Worm (Caenorhabditis elegans) whole organism, L4/young adult: ENCODE measurements around the gene F11D11.22.

Source experiments
- W03F9.2 ChIP-seq: fragments of 150-350 bp; optimal IDR thresholded peaks from 2 replicates; lab custom pipeline; 2014; ENCODE audit warnings: missing biosample characterization, missing genetic modification characterization
- dao-5 ChIP-seq: sonication (generic microtip); optimal IDR thresholded peaks from 2 replicates; lab custom pipeline; 2016; ENCODE audit warnings: missing genotype, missing genetic modification characterization, moderate library complexity, missing compliant biosample characterization
- him-1 ChIP-seq: sonication (generic microtip); optimal IDR thresholded peaks from 2 replicates; lab custom pipeline; 2016; ENCODE audit warnings: missing genotype, missing genetic modification reagents, missing genetic modification characterization, missing compliant biosample characterization

DNA sequence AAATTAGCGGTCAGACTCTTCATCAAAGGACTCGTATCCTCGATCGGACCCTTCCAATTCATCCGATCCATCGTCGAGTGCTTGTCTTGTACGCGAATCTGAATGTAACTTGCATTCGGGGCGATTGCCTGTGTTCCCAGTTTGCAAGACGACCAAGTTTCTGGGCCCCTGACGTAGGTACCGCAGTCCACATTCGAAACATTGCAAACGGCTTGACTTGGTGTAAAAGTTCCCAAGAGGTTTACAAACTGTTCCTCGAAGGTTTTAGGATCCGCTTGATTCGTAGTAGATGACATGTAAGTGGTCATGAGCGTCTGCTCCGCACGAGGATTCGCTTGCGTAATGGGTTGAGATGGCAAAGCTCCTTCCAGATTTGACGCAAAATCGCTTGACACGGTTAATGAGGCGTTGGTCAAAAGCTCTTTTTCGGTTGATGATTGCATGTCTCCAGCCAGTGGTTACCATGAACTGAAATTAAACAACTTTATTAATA is 14.1 kb downstream of the F11D11.22 start, which contains the start of gene Y17D7B.4:
- TF ChIP-seq him-1 (no peak), W03F9.2 (tag; lab: Kevin White, UChicago) (no peak), dao-5 (tag; lab: Kevin White, UChicago) (no peak)
